Worm (Caenorhabditis elegans) whole organism, late embryonic: ENCODE measurements around the gene clc-9.

Source experiments
- F13H6.1 ChIP-seq: sonication (generic microtip); optimal IDR thresholded peaks from 2 replicates; lab custom pipeline; 2016; ENCODE audit warnings: missing genetic modification characterization, missing compliant biosample characterization
- T23F11.4 ChIP-seq: fragments of 200-800 bp; sonication (Bioruptor generic); optimal IDR thresholded peaks from 2 replicates; lab custom pipeline; 2018; ENCODE audit warnings: mild to moderate bottlenecking, missing genetic modification characterization, missing compliant biosample characterization
- Y22D7AL.16 ChIP-seq: sonication (generic microtip); optimal IDR thresholded peaks from 2 replicates; lab custom pipeline; 2016; ENCODE audit warnings: missing genetic modification characterization, missing compliant biosample characterization
- ama-1 ChIP-seq: fragments of 150-350 bp; optimal IDR thresholded peaks from 2 replicates; lab custom pipeline; 2014
- ceh-14 ChIP-seq: sonication (generic microtip); optimal IDR thresholded peaks from 2 replicates; lab custom pipeline; 2016; ENCODE audit warnings: missing genotype, missing genetic modification characterization, missing compliant biosample characterization
- ceh-18 ChIP-seq: sonication (generic microtip); optimal IDR thresholded peaks from 2 replicates; lab custom pipeline; 2016; ENCODE audit warnings: missing genetic modification characterization, missing compliant biosample characterization
- ceh-19 ChIP-seq: fragments of 200-800 bp; sonication (Bioruptor generic); optimal IDR thresholded peaks from 2 replicates; lab custom pipeline; 2018; ENCODE audit warnings: mild to moderate bottlenecking, missing genetic modification characterization, missing compliant biosample characterization
- ceh-22 ChIP-seq: sonication (generic microtip); optimal IDR thresholded peaks from 2 replicates; lab custom pipeline; 2017; ENCODE audit warnings: missing biosample characterization, missing genetic modification characterization
- ceh-30 ChIP-seq: fragments of 150-350 bp; optimal IDR thresholded peaks from 2 replicates; lab custom pipeline; 2014; ENCODE audit warnings: missing biosample characterization, missing genetic modification characterization
- ceh-31 ChIP-seq: sonication (generic microtip); optimal IDR thresholded peaks from 2 replicates; lab custom pipeline; 2016; ENCODE audit warnings: missing genetic modification characterization, missing compliant biosample characterization
- ceh-34 ChIP-seq: sonication (generic microtip); optimal IDR thresholded peaks from 2 replicates; lab custom pipeline; 2016; ENCODE audit warnings: mild to moderate bottlenecking, missing genetic modification characterization, missing compliant biosample characterization
- ceh-45 ChIP-seq: fragments of 200-800 bp; sonication (Bioruptor generic); IDR thresholded peaks from 2 replicates; pipeline ENCODE4 v1.3.6; 2022; ENCODE audit warnings: missing genetic modification reagents, missing genetic modification characterization, missing compliant biosample characterization
- ceh-48 ChIP-seq: sonication (generic microtip); optimal IDR thresholded peaks from 2 replicates; lab custom pipeline; 2016; ENCODE audit warnings: missing genetic modification characterization, inconsistent platforms, missing compliant biosample characterization
- ceh-9 ChIP-seq: sonication (generic microtip); optimal IDR thresholded peaks from 2 replicates; lab custom pipeline; 2016; ENCODE audit warnings: mild to moderate bottlenecking, missing genetic modification characterization, inconsistent platforms, missing compliant biosample characterization
- dmd-4 ChIP-seq: sonication (generic microtip); optimal IDR thresholded peaks from 2 replicates; lab custom pipeline; 2016; ENCODE audit warnings: borderline replicate concordance, missing genetic modification characterization, missing compliant biosample characterization
- dve-1 ChIP-seq: sonication (generic microtip); optimal IDR thresholded peaks from 2 replicates; lab custom pipeline; 2017; ENCODE audit warnings: antibody characterized with exemption, mild to moderate bottlenecking, missing genetic modification characterization, missing compliant biosample characterization
- elt-2 ChIP-seq: sonication (generic microtip); optimal IDR thresholded peaks from 2 replicates; lab custom pipeline; 2016; ENCODE audit warnings: missing genetic modification reagents, missing genetic modification characterization, missing compliant biosample characterization
- fax-1 ChIP-seq: sonication (generic microtip); optimal IDR thresholded peaks from 2 replicates; lab custom pipeline; 2016; ENCODE audit warnings: missing genotype, missing genetic modification characterization, missing compliant biosample characterization
- fkh-10 ChIP-seq: fragments of 150-350 bp; optimal IDR thresholded peaks from 2 replicates; lab custom pipeline; 2014; ENCODE audit warnings: missing biosample characterization, missing genetic modification reagents, missing genetic modification characterization
- fkh-6 ChIP-seq: sonication (generic microtip); optimal IDR thresholded peaks from 2 replicates; lab custom pipeline; 2016; ENCODE audit warnings: missing genetic modification characterization, missing compliant biosample characterization
- gmeb-2 ChIP-seq: sonication (generic microtip); optimal IDR thresholded peaks from 2 replicates; lab custom pipeline; 2016; ENCODE audit warnings: missing genetic modification characterization, inconsistent platforms, missing compliant biosample characterization
- hlh-15 ChIP-seq: sonication (generic microtip); optimal IDR thresholded peaks from 2 replicates; lab custom pipeline; 2016; ENCODE audit warnings: missing genetic modification characterization, missing compliant biosample characterization
- hlh-30 ChIP-seq: sonication (generic microtip); optimal IDR thresholded peaks from 2 replicates; lab custom pipeline; 2017; ENCODE audit warnings: antibody characterized with exemption, missing genetic modification characterization, missing compliant biosample characterization; ENCODE audit not compliant: insufficient read depth
- madf-2 ChIP-seq: sonication (generic microtip); optimal IDR thresholded peaks from 2 replicates; lab custom pipeline; 2017; ENCODE audit warnings: missing genetic modification characterization, missing compliant biosample characterization
- mec-3 ChIP-seq: sonication (generic microtip); optimal IDR thresholded peaks from 2 replicates; lab custom pipeline; 2016; ENCODE audit warnings: borderline replicate concordance, missing genetic modification characterization, missing compliant biosample characterization
- nfya-1 ChIP-seq: sonication (generic microtip); optimal IDR thresholded peaks from 2 replicates; lab custom pipeline; 2017; ENCODE audit warnings: missing genetic modification characterization, mild to moderate bottlenecking, missing compliant biosample characterization, antibody characterized with exemption, moderate library complexity
- nhr-232 ChIP-seq: sonication (generic microtip); optimal IDR thresholded peaks from 2 replicates; lab custom pipeline; 2016; ENCODE audit warnings: missing genetic modification characterization, missing compliant biosample characterization
- odd-2 ChIP-seq: sonication (generic microtip); optimal IDR thresholded peaks from 2 replicates; lab custom pipeline; 2017; ENCODE audit warnings: antibody characterized with exemption, mild to moderate bottlenecking, missing genetic modification characterization, missing compliant biosample characterization
- pag-3 ChIP-seq: sonication (generic microtip); optimal IDR thresholded peaks from 2 replicates; lab custom pipeline; 2016; ENCODE audit warnings: missing compliant biosample characterization, missing genetic modification characterization, borderline replicate concordance
- pax-1 ChIP-seq: fragments of 150-350 bp; optimal IDR thresholded peaks from 2 replicates; lab custom pipeline; 2014; ENCODE audit warnings: missing biosample characterization, missing genetic modification characterization
- pha-2 ChIP-seq: sonication (generic microtip); optimal IDR thresholded peaks from 2 replicates; lab custom pipeline; 2017; ENCODE audit warnings: mild to moderate bottlenecking, missing genetic modification characterization, missing compliant biosample characterization
- pha-4 ChIP-seq: fragments of 150-350 bp; optimal IDR thresholded peaks from 2 replicates; lab custom pipeline; 2018; ENCODE audit warnings: missing biosample characterization, missing genetic modification reagents, missing genetic modification characterization
- ref-2 ChIP-seq: sonication (generic microtip); optimal IDR thresholded peaks from 2 replicates; lab custom pipeline; 2016; ENCODE audit warnings: missing genetic modification characterization, missing compliant biosample characterization
- rnt-1 ChIP-seq: sonication (generic microtip); optimal IDR thresholded peaks from 2 replicates; lab custom pipeline; 2016; ENCODE audit warnings: missing genetic modification characterization, missing compliant biosample characterization
- sox-4 ChIP-seq: sonication (generic microtip); optimal IDR thresholded peaks from 2 replicates; lab custom pipeline; 2017; ENCODE audit warnings: mild to moderate bottlenecking, missing genetic modification characterization, inconsistent platforms, missing compliant biosample characterization
- tbx-2 ChIP-seq: sonication (generic microtip); optimal IDR thresholded peaks from 2 replicates; lab custom pipeline; 2016; ENCODE audit warnings: missing genetic modification characterization, missing compliant biosample characterization
- tbx-7 ChIP-seq: sonication (generic microtip); optimal IDR thresholded peaks from 2 replicates; lab custom pipeline; 2016; ENCODE audit warnings: missing genotype, missing genetic modification characterization, missing compliant biosample characterization
- ttx-3 ChIP-seq: sonication (generic microtip); optimal IDR thresholded peaks from 2 replicates; lab custom pipeline; 2016; ENCODE audit warnings: missing genetic modification reagents, missing genetic modification characterization, missing compliant biosample characterization
- unc-3 ChIP-seq, 2 experiments: fragments of 200-800 bp in 1 of 2; sonication (Bioruptor generic) in 1 of 2; sonication (generic microtip) in 1 of 2; conservative IDR thresholded peaks in 1 of 2; optimal IDR thresholded peaks in 1 of 2; 2 replicates each; pipeline versions ENCODE4 v1.3.6 to Lab custom; 2016 to 2022; ENCODE audit warnings: missing compliant biosample characterization in 2 of 2, missing genetic modification characterization in 2 of 2, missing genetic modification reagents in 1 of 2
- unc-42 ChIP-seq: sonication (generic microtip); optimal IDR thresholded peaks from 2 replicates; lab custom pipeline; 2016; ENCODE audit warnings: missing genotype, missing genetic modification characterization, missing compliant biosample characterization
- unc-55 ChIP-seq: sonication (generic microtip); optimal IDR thresholded peaks from 2 replicates; lab custom pipeline; 2017; ENCODE audit warnings: missing biosample characterization, missing genetic modification reagents, missing genetic modification characterization
- zip-5 ChIP-seq: sonication (generic microtip); optimal IDR thresholded peaks from 2 replicates; lab custom pipeline; 2016; ENCODE audit warnings: missing genetic modification characterization, missing compliant biosample characterization
- ztf-16 ChIP-seq: sonication (generic microtip); optimal IDR thresholded peaks from 2 replicates; lab custom pipeline; 2017; ENCODE audit warnings: missing genetic modification characterization, missing compliant biosample characterization

clc-9 gene

DNA sequence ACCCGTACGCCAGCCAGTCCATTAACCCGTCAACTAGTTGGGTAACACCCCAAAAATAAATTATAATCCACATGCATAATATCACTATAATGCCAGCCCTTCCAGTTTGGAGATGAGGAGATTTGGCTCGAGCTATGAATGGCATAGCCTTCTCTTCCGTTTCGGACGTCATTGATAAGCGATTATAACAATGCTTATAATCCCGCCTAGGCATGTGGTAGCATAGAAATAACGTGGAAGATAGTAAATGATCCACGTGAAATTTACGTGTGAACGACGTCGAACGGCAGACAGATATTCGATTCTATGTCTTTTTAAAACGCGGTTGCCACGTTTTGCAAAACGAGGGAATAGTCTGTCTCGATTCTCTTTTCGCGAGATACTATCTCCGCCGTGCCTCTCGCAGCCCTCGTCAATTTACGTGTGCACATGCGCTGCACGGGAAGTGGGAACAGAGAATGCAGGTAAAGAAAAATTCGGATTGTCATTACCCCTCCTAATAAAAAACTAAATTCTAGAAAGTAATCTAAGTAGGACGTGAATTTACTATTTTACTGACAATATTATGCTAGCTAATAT lies 36.1 kb downstream of the clc-9 start:
- TF ChIP-seq pha-2 (tag; lab: Kevin White, UChicago), result no peak
- TF ChIP-seq ttx-3 (tag; lab: Kevin White, UChicago), result no peak
- no peak for TF ChIP-seq mec-3 (tag; lab: Kevin White, UChicago)
- TF ChIP-seq unc-55 (GFP tag; lab: Kevin White, UChicago), result no peak
- no peak for TF ChIP-seq hlh-15
- TF ChIP-seq dve-1 (tag; lab: Kevin White, UChicago), result no peak
- no peak for TF ChIP-seq T23F11.4 (GFP tag; lab: Kevin White, UChicago)
- no peak for TF ChIP-seq odd-2 (tag; lab: Kevin White, UChicago)
- TF ChIP-seq madf-2 (tag; lab: Kevin White, UChicago), result no peak
- no peak for TF ChIP-seq Y22D7AL.16 (tag; lab: Kevin White, UChicago)
- TF ChIP-seq ceh-45 (GFP tag; lab: Robert Waterston, UW), result no peak
- TF ChIP-seq fkh-10 (GFP tag; lab: Kevin White, UChicago), result no peak
- no peak for TF ChIP-seq fkh-6 (tag; lab: Kevin White, UChicago)
- TF ChIP-seq pag-3 (tag; lab: Kevin White, UChicago), result no peak

DNA sequence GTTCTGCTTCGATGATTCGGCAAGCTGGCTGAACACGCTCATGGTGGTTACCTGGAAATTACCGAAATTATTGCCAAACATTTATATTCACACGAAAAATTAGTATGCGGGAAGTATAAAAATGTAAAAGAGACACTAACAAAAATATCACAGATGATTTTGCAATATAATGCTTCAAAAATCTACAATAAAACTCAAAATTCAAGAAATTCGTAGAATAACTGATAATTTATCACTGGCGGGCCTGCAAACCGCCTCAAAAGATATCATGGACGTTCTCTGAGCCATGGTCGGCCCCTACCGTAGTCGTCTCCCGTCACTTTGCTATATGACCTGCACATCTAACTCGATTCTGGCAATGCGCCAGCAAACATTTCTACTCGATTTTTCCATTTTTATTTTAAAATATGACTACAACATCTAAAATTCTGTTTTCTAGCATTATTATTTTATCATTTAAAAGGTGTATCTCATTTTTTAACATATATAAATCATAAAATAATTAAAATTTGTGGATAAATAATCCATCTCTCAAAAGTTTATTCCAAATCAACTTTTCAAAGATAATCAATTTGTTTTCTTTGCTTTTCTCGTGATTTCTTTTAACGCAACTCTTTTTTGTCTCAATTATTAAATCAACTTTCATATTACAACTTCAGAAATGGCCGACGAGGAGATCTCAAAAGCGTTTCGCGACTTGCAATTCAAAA lies 36.9 kb downstream of the clc-9 start, which contains the start of the genes F01G4.6 and pfd-1:
Gene F01G4.6, minus strand, starts transcription at position 51 of the 710 bp plus-strand sequence.
Gene pfd-1, plus strand, starts transcription at position 660 of the 710 bp plus-strand sequence.
- TF ChIP-seq ztf-16 (no peak), pax-1 (tag; lab: Kevin White, UChicago) (peak; percentile 66), F13H6.1 (tag; lab: Kevin White, UChicago) (peak; percentile 11), dmd-4 (tag; lab: Kevin White, UChicago) (no peak), pha-4 (tag; lab: Kevin White, UChicago) (no peak), nfya-1 (tag; lab: Kevin White, UChicago) (peak; percentile 90), ceh-9 (no peak), ceh-19 (GFP tag; lab: Kevin White, UChicago) (no peak), ceh-34 (peak; percentile 14), gmeb-2 (tag; lab: Kevin White, UChicago) (peak; percentile 12), sox-4 (tag; lab: Kevin White, UChicago) (no peak), zip-5 (tag; lab: Kevin White, UChicago) (no peak), ceh-45 (GFP tag; lab: Robert Waterston, UW) (no peak), elt-2 (tag; lab: Kevin White, UChicago) (peak; percentile 48), unc-42 (tag; lab: Kevin White, UChicago) (peak; percentile 46), rnt-1 (tag; lab: Kevin White, UChicago) (peak; percentile 3), tbx-2 (tag; lab: Kevin White, UChicago) (peak; percentile 44), ama-1 (lab: Kevin White, UChicago) (no peak), unc-3 (GFP tag; conservative IDR thresholded peaks at IDR 0.05; lab: Robert Waterston, UW) (peak; percentile 29; the same call in 1 of the 2 replicates), unc-3 (tag; optimal IDR thresholded peaks at IDR 0.05; lab: Kevin White, UChicago) (no peak), hlh-30 (tag; lab: Kevin White, UChicago) (no peak), ceh-48 (tag; lab: Kevin White, UChicago) (no peak), ceh-18 (peak; percentile 39), unc-55 (GFP tag; lab: Kevin White, UChicago) (peak; percentile 37), ceh-22 (tag; lab: Kevin White, UChicago) (no peak), ceh-30 (tag; lab: Kevin White, UChicago) (no peak), tbx-7 (tag; lab: Kevin White, UChicago) (no peak), fax-1 (no peak), ref-2 (tag; lab: Kevin White, UChicago) (peak; percentile 25), fkh-10 (GFP tag; lab: Kevin White, UChicago) (no peak), ceh-31 (tag; lab: Kevin White, UChicago) (peak; percentile 50), dve-1 (tag; lab: Kevin White, UChicago) (peak; percentile 54), ttx-3 (tag; lab: Kevin White, UChicago) (no peak), nhr-232 (tag; lab: Kevin White, UChicago) (no peak), ceh-14 (tag; lab: Kevin White, UChicago) (no peak)
